Worm (Caenorhabditis elegans) whole organism, late embryonic: Measurements from ENCODE around the gene cyp-35B1.

Experiments used
- K09A11.1 ChIP-seq: sonication (generic microtip); optimal IDR thresholded peaks from 2 replicates; lab custom pipeline; 2017; ENCODE audit warnings: antibody characterized with exemption, mild to moderate bottlenecking, missing genetic modification characterization, missing compliant biosample characterization; ENCODE audit not compliant: insufficient read depth
- ama-1 ChIP-seq: fragments of 150-350 bp; optimal IDR thresholded peaks from 2 replicates; lab custom pipeline; 2014
- npax-4 ChIP-seq: sonication (generic microtip); optimal IDR thresholded peaks from 2 replicates; lab custom pipeline; 2016; ENCODE audit warnings: missing genetic modification characterization, missing compliant biosample characterization
- pqm-1 ChIP-seq: sonication (generic microtip); optimal IDR thresholded peaks from 2 replicates; lab custom pipeline; 2016; ENCODE audit warnings: missing genetic modification characterization, missing compliant biosample characterization
- rnt-1 ChIP-seq: sonication (generic microtip); optimal IDR thresholded peaks from 2 replicates; lab custom pipeline; 2016; ENCODE audit warnings: missing genetic modification characterization, missing compliant biosample characterization
- sox-4 ChIP-seq: sonication (generic microtip); optimal IDR thresholded peaks from 2 replicates; lab custom pipeline; 2017; ENCODE audit warnings: mild to moderate bottlenecking, missing genetic modification characterization, inconsistent platforms, missing compliant biosample characterization
- syd-9 ChIP-seq: sonication (generic microtip); optimal IDR thresholded peaks from 2 replicates; lab custom pipeline; 2016; ENCODE audit warnings: mild to moderate bottlenecking, missing genetic modification characterization, moderate library complexity, missing compliant biosample characterization
- unc-86 ChIP-seq: sonication (generic microtip); optimal IDR thresholded peaks from 2 replicates; lab custom pipeline; 2016; ENCODE audit warnings: missing genetic modification characterization, missing compliant biosample characterization
- zip-5 ChIP-seq: sonication (generic microtip); optimal IDR thresholded peaks from 2 replicates; lab custom pipeline; 2016; ENCODE audit warnings: missing genetic modification characterization, missing compliant biosample characterization

DNA sequence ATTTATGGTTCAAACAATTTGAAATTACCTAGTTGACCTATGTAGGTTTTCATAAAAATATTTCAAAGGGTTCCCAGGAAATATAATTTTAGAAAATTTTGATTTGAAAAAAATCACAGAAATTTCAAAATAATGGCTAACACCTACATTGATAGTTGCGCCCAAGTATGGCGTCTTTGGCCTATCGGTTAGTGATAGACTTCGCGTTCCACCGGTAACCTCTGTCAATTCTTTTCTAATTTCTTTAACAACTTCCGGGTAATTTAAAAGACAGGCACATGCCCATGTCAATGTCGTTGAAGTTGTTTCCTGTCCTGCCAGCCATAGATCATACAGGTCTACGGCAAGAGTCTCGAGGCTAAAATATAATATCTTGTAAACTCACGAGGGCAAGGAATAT is 30.1 kb downstream of the cyp-35B1 start:
- TF ChIP-seq pqm-1 (no peak), K09A11.1 (no peak), npax-4 (tag; lab: Kevin White, UChicago) (no peak), unc-86 (no peak), syd-9 (tag; lab: Kevin White, UChicago) (no peak), zip-5 (tag; lab: Kevin White, UChicago) (no peak), rnt-1 (tag; lab: Kevin White, UChicago) (no peak), sox-4 (tag; lab: Kevin White, UChicago) (no peak), ama-1 (lab: Kevin White, UChicago) (no peak)
